Worm (Caenorhabditis elegans) whole organism, early embryonic: ENCODE results near the gene F28B1.2.

Source experiments
- F13C5.2 ChIP-seq: sonication (generic microtip); optimal IDR thresholded peaks from 2 replicates; lab custom pipeline; 2017; ENCODE audit warnings: mild to moderate bottlenecking, missing genetic modification characterization, inconsistent platforms, missing compliant biosample characterization
- aly-1 ChIP-seq: sonication (generic microtip); optimal IDR thresholded peaks from 2 replicates; lab custom pipeline; 2016; ENCODE audit warnings: missing genetic modification characterization, missing compliant biosample characterization
- ama-1 ChIP-seq: fragments of 150-350 bp; optimal IDR thresholded peaks from 2 replicates; lab custom pipeline; 2014
- ceh-13 ChIP-seq: fragments of 200-800 bp; sonication (Bioruptor generic); optimal IDR thresholded peaks from 2 replicates; lab custom pipeline; 2018; ENCODE audit warnings: mild to moderate bottlenecking, missing genetic modification characterization, missing compliant biosample characterization
- ets-7 ChIP-seq: sonication (generic microtip); optimal IDR thresholded peaks from 2 replicates; lab custom pipeline; 2016; ENCODE audit warnings: missing genotype, missing genetic modification characterization, missing compliant biosample characterization
- flt-1 ChIP-seq: fragments of 200-800 bp; sonication (Bioruptor generic); IDR thresholded peaks from 2 replicates; pipeline ENCODE4 v1.3.6; 2022; ENCODE audit warnings: missing genetic modification characterization, missing compliant biosample characterization
- hmbx-1 ChIP-seq: sonication (generic microtip); optimal IDR thresholded peaks from 2 replicates; lab custom pipeline; 2016; ENCODE audit warnings: mild to moderate bottlenecking, missing genetic modification characterization, missing compliant biosample characterization
- hnd-1 ChIP-seq: sonication (generic microtip); optimal IDR thresholded peaks from 2 replicates; lab custom pipeline; 2016; ENCODE audit warnings: missing genetic modification characterization, missing compliant biosample characterization
- scrt-1 ChIP-seq: fragments of 200-800 bp; sonication (Bioruptor generic); IDR thresholded peaks from 2 replicates; pipeline ENCODE4 v1.3.6; 2022; ENCODE audit warnings: missing genetic modification characterization, missing compliant biosample characterization
- sea-1 ChIP-seq: fragments of 200-800 bp; sonication (Bioruptor generic); conservative IDR thresholded peaks from 2 replicates; pipeline ENCODE4 v1.3.6; 2022; ENCODE audit warnings: missing genetic modification characterization, missing compliant biosample characterization
- tbx-37 ChIP-seq: fragments of 200-800 bp; sonication (Bioruptor generic); conservative IDR thresholded peaks from 2 replicates; pipeline ENCODE4 v1.3.6; 2022; ENCODE audit warnings: missing genetic modification reagents, missing genetic modification characterization, missing compliant biosample characterization

ce11 chrV:17066634-17067033 lies 22.0 kb downstream of the F28B1.2 start:
- TF ChIP-seq aly-1 (tag; lab: Kevin White, UChicago) (no peak), sea-1 (GFP tag; lab: Robert Waterston, UW) (no peak), flt-1 (GFP tag; lab: Robert Waterston, UW) (no peak), ama-1 (lab: Kevin White, UChicago) (no peak), hmbx-1 (tag; lab: Kevin White, UChicago) (no peak), tbx-37 (GFP tag; lab: Robert Waterston, UW) (no peak), hnd-1 (no peak), scrt-1 (no peak), F13C5.2 (no peak), ceh-13 (GFP tag; lab: Kevin White, UChicago) (no peak), ets-7 (tag; lab: Kevin White, UChicago) (no peak)
